Fruit fly (Drosophila melanogaster) whole organism, adult: ENCODE results near the gene Prp5.

Experiments used
- CG11617 ChIP-seq: fragments of 200-800 bp; sonication (Bioruptor generic); optimal IDR thresholded peaks from 2 replicates; lab custom pipeline; 2017; ENCODE audit warnings: mild to moderate bottlenecking, missing biosample characterization, missing genetic modification reagents, missing genetic modification characterization
- CG12768 ChIP-seq: fragments of 200-800 bp; sonication (Bioruptor generic); optimal IDR thresholded peaks from 2 replicates; lab custom pipeline; 2017; ENCODE audit warnings: missing biosample characterization, missing genetic modification characterization, mild to moderate bottlenecking, moderate library complexity, missing genetic modification reagents
- CG14711 ChIP-seq: fragments of 200-800 bp; sonication (Bioruptor generic); optimal IDR thresholded peaks from 2 replicates; lab custom pipeline; 2018; ENCODE audit warnings: missing biosample characterization, mild to moderate bottlenecking, missing genetic modification characterization, moderate library complexity
- CG1620 ChIP-seq: fragments of 200-800 bp; sonication (Bioruptor generic); optimal IDR thresholded peaks from 2 replicates; lab custom pipeline; 2016; ENCODE audit warnings: missing biosample characterization, missing genetic modification characterization
- CG5204 ChIP-seq: fragments of 200-800 bp; sonication (Bioruptor generic); optimal IDR thresholded peaks from 2 replicates; lab custom pipeline; 2016; ENCODE audit warnings: missing biosample characterization, missing genetic modification characterization
- Hr96 ChIP-seq: fragments of 200-800 bp; sonication (Bioruptor generic); optimal IDR thresholded peaks from 2 replicates; lab custom pipeline; 2016; ENCODE audit warnings: missing biosample characterization, missing genetic modification characterization
- Mnt ChIP-seq: fragments of 200-800 bp; sonication (Bioruptor generic); optimal IDR thresholded peaks from 2 replicates; lab custom pipeline; 2016; ENCODE audit warnings: missing biosample characterization, mild to moderate bottlenecking, missing genetic modification characterization
- cnc ChIP-seq, 2 experiments: fragments of >200 bp; optimal IDR thresholded peaks; 2 replicates each; lab custom pipeline; 2017
- pad ChIP-seq: fragments of 200-800 bp; sonication (Bioruptor generic); optimal IDR thresholded peaks from 3 replicates; lab custom pipeline; 2017; ENCODE audit warnings: missing biosample characterization, missing genetic modification characterization, mild to moderate bottlenecking, moderate library complexity, missing genetic modification reagents
- toe ChIP-seq: fragments of 200-800 bp; sonication (Bioruptor generic); optimal IDR thresholded peaks from 2 replicates; lab custom pipeline; 2016; ENCODE audit warnings: missing biosample characterization, missing genetic modification characterization

DNA sequence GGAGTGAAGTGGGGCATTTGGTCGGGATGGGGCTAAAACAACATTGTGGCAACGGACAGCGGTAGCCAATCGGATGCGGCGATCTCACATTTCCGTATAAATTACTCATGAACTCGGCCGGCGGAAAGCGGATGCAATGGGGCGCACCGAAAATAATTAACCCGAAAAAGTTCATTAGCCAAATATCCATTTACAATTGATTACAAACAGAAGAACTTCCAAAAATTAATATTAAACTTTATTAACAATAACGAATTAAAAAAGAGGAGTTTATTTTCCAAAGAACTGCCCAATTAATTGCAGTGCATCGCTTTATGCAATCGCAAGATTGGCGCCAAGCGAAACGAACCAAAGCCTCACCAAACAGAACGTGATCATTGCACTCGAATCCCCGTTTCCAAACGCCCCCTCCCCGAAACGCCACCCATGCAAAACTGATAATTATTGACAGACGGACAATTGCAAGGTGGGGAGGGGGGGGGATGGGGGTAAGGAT lies 31.1 kb upstream of the Prp5 start:
- TF ChIP-seq toe (GFP tag; lab: Kevin White, UChicago), result peak; percentile 31
- peak; percentile 19 for TF ChIP-seq Hr96 (GFP tag; lab: Kevin White, UChicago)
- TF ChIP-seq CG5204, result peak; percentile 43
- TF ChIP-seq CG11617 (GFP tag; lab: Kevin White, UChicago), result peak; percentile 90
- peak; percentile 46 for TF ChIP-seq CG1620 (GFP tag; lab: Kevin White, UChicago)
- peak; percentile 55 for TF ChIP-seq Mnt
- TF ChIP-seq CG12768, result peak; percentile 75
- TF ChIP-seq CG14711 (tag; lab: Kevin White, UChicago), result peak; percentile 83
- TF ChIP-seq cnc (optimal IDR thresholded peaks at IDR 0.05; lab: Kevin White, UChicago), result no peak
- peak; percentile 76 for TF ChIP-seq pad (GFP tag; lab: Kevin White, UChicago)
